Worm (Caenorhabditis elegans) whole organism, L1 larva: ENCODE results near the gene Y110A2AL.10.
A peak's percentile ranks its signal among the peaks of the same experiment; 100 is the strongest.

Experiments used
- Y116A8C.19 ChIP-seq: sonication (generic microtip); optimal IDR thresholded peaks from 2 replicates; lab custom pipeline; 2016; ENCODE audit warnings: missing compliant biosample characterization, missing genetic modification characterization, borderline replicate concordance
- alr-1 ChIP-seq: fragments of 200-800 bp; sonication (Bioruptor generic); optimal IDR thresholded peaks from 2 replicates; lab custom pipeline; 2018; ENCODE audit warnings: borderline replicate concordance, mild to moderate bottlenecking, missing genetic modification characterization, missing compliant biosample characterization
- blmp-1 ChIP-seq: fragments of 150-350 bp; optimal IDR thresholded peaks from 2 replicates; lab custom pipeline; 2014; ENCODE audit warnings: missing biosample characterization, missing genetic modification characterization
- ceh-82 ChIP-seq, 3 experiments: fragments of 150-350 bp in 1 of 3; sonication (generic microtip) in 2 of 3; optimal IDR thresholded peaks; 2 replicates each; lab custom pipeline; 2014 to 2017; ENCODE audit warnings: missing biosample characterization in 3 of 3, missing genetic modification characterization in 3 of 3
- ceh-88 ChIP-seq: fragments of 200-800 bp; sonication (Bioruptor generic); IDR thresholded peaks from 2 replicates; pipeline ENCODE4 v1.3.6; 2022; ENCODE audit warnings: missing genetic modification characterization, missing compliant biosample characterization
- ceh-90 ChIP-seq: sonication (generic microtip); optimal IDR thresholded peaks from 2 replicates; lab custom pipeline; 2016; ENCODE audit warnings: missing genetic modification characterization, missing compliant biosample characterization
- dpl-1 ChIP-seq, 3 experiments: fragments of 150-350 bp in 2 of 3; sonication (generic microtip) in 1 of 3; optimal IDR thresholded peaks; 2 replicates each; lab custom pipeline; 2014 to 2017; ENCODE audit warnings: missing biosample characterization in 3 of 3, missing genetic modification characterization in 3 of 3, missing genetic modification reagents in 3 of 3
- dsc-1 ChIP-seq: sonication (generic microtip); optimal IDR thresholded peaks from 2 replicates; lab custom pipeline; 2016; ENCODE audit warnings: mild to moderate bottlenecking, missing genetic modification characterization, missing compliant biosample characterization
- efl-1 ChIP-seq, 4 experiments: fragments of 150-350 bp; optimal IDR thresholded peaks in 3 of 4; peaks in 1 of 4; 1 replicate in 1 of 4; 2 replicates in 3 of 4; lab custom pipeline; 2014; ENCODE audit warnings: missing biosample characterization in 2 of 4, missing genetic modification characterization in 2 of 4, missing genetic modification reagents in 2 of 4
- egl-27 ChIP-seq, 2 experiments: fragments of 150-350 bp in 1 of 2; sonication (generic microtip); optimal IDR thresholded peaks; 3 replicates each; lab custom pipeline; 2017 to 2018; ENCODE audit warnings: missing biosample characterization in 2 of 2, missing genetic modification characterization in 2 of 2, missing genetic modification reagents in 2 of 2
- elt-2 ChIP-seq: sonication (generic microtip); optimal IDR thresholded peaks from 2 replicates; lab custom pipeline; 2016; ENCODE audit warnings: missing genetic modification characterization, mild to moderate bottlenecking, inconsistent platforms, missing compliant biosample characterization, missing genetic modification reagents
- elt-3 ChIP-seq, 6 experiments: fragments of 150-350 bp in 1 of 6; sonication (generic microtip); optimal IDR thresholded peaks; 2 replicates each; lab custom pipeline; 2017 to 2018; ENCODE audit warnings: missing biosample characterization in 6 of 6, missing genetic modification characterization in 6 of 6, inconsistent platforms in 1 of 6
- ets-5 ChIP-seq: fragments of 200-800 bp; sonication (Bioruptor generic); IDR thresholded peaks from 2 replicates; pipeline ENCODE4 v1.3.6; 2022; ENCODE audit warnings: missing genetic modification characterization, missing compliant biosample characterization
- fkh-10 ChIP-seq: sonication (generic microtip); optimal IDR thresholded peaks from 2 replicates; lab custom pipeline; 2017; ENCODE audit warnings: missing biosample characterization, missing genetic modification reagents, missing genetic modification characterization
- grh-1 ChIP-seq: fragments of 200-800 bp; sonication (Bioruptor generic); IDR thresholded peaks from 2 replicates; pipeline ENCODE4 v1.3.6; 2022; ENCODE audit warnings: missing genetic modification reagents, missing genetic modification characterization, missing compliant biosample characterization
- hpl-2 ChIP-seq: fragments of 150-350 bp; optimal IDR thresholded peaks from 2 replicates; lab custom pipeline; 2014; ENCODE audit warnings: missing biosample characterization, missing genetic modification reagents, missing genetic modification characterization
- isw-1 ChIP-seq: fragments of 200-800 bp; sonication (Bioruptor generic); IDR thresholded peaks from 2 replicates; pipeline ENCODE4 v1.3.6; 2022; ENCODE audit warnings: missing genetic modification characterization, missing compliant biosample characterization
- lin-14 ChIP-seq: fragments of 200-800 bp; sonication (Bioruptor generic); optimal IDR thresholded peaks from 2 replicates; lab custom pipeline; 2018; ENCODE audit warnings: mild to moderate bottlenecking, missing genetic modification characterization, moderate library complexity, missing compliant biosample characterization
- lin-15B ChIP-seq: fragments of 150-350 bp; sonication (generic microtip); optimal IDR thresholded peaks from 3 replicates; lab custom pipeline; 2014; ENCODE audit warnings: missing biosample characterization, missing genetic modification characterization
- lin-35 ChIP-seq, 2 experiments: fragments of 150-350 bp; optimal IDR thresholded peaks; 2 replicates each; lab custom pipeline; 2014; ENCODE audit warnings: missing biosample characterization in 2 of 2, missing genetic modification characterization in 2 of 2, missing genetic modification reagents in 2 of 2
- lsy-2 ChIP-seq, 2 experiments: fragments of 150-350 bp; optimal IDR thresholded peaks; 2 replicates each; lab custom pipeline; 2014; ENCODE audit warnings: missing biosample characterization in 2 of 2, missing genetic modification characterization in 2 of 2
- mef-2 ChIP-seq: fragments of 150-350 bp; optimal IDR thresholded peaks from 2 replicates; lab custom pipeline; 2014; ENCODE audit warnings: missing biosample characterization, missing genetic modification characterization
- mep-1 ChIP-seq: fragments of 150-350 bp; optimal IDR thresholded peaks from 2 replicates; lab custom pipeline; 2014; ENCODE audit warnings: missing biosample characterization, missing genetic modification characterization
- nhr-20 ChIP-seq: sonication (generic microtip); optimal IDR thresholded peaks from 2 replicates; lab custom pipeline; 2016; ENCODE audit warnings: mild to moderate bottlenecking, missing genetic modification characterization, missing compliant biosample characterization
- nhr-71 ChIP-seq: sonication (generic microtip); optimal IDR thresholded peaks from 2 replicates; lab custom pipeline; 2016; ENCODE audit warnings: mild to moderate bottlenecking, missing genetic modification characterization, moderate library complexity, missing compliant biosample characterization
- nhr-77 ChIP-seq: fragments of 150-350 bp; optimal IDR thresholded peaks from 2 replicates; lab custom pipeline; 2014; ENCODE audit warnings: missing biosample characterization, missing genetic modification characterization
- nhr-84 ChIP-seq: sonication (generic microtip); optimal IDR thresholded peaks from 2 replicates; lab custom pipeline; 2017; ENCODE audit warnings: missing biosample characterization, missing genetic modification characterization
- nhr-85 ChIP-seq: sonication (generic microtip); peaks from one replicate; lab custom pipeline; 2016; ENCODE audit warnings: missing genetic modification characterization, inconsistent platforms, missing compliant biosample characterization
- nhr-90 ChIP-seq: sonication (generic microtip); optimal IDR thresholded peaks from 2 replicates; lab custom pipeline; 2016; ENCODE audit warnings: mild to moderate bottlenecking, missing genetic modification characterization, missing compliant biosample characterization; ENCODE audit not compliant: poor library complexity
- pqm-1 ChIP-seq: sonication (generic microtip); optimal IDR thresholded peaks from 3 replicates; lab custom pipeline; 2017; ENCODE audit warnings: missing biosample characterization, missing genetic modification characterization
- rnt-1 ChIP-seq: sonication (generic microtip); optimal IDR thresholded peaks from 2 replicates; lab custom pipeline; 2016; ENCODE audit warnings: mild to moderate bottlenecking, missing genetic modification characterization, moderate library complexity, missing compliant biosample characterization
- snu-23 ChIP-seq: sonication (generic microtip); optimal IDR thresholded peaks from 2 replicates; lab custom pipeline; 2016; ENCODE audit warnings: missing genetic modification characterization, missing compliant biosample characterization
- sox-4 ChIP-seq: sonication (generic microtip); optimal IDR thresholded peaks from 2 replicates; lab custom pipeline; 2016; ENCODE audit warnings: missing genetic modification characterization, missing compliant biosample characterization
- swsn-7 ChIP-seq: sonication (generic microtip); optimal IDR thresholded peaks from 2 replicates; lab custom pipeline; 2016; ENCODE audit warnings: missing genetic modification characterization, missing compliant biosample characterization
- tbx-2 ChIP-seq: sonication (generic microtip); optimal IDR thresholded peaks from 2 replicates; lab custom pipeline; 2016; ENCODE audit warnings: missing genetic modification characterization, missing compliant biosample characterization
- tlp-1 ChIP-seq: fragments of 150-350 bp; optimal IDR thresholded peaks from 2 replicates; lab custom pipeline; 2014; ENCODE audit warnings: missing biosample characterization, missing genetic modification characterization
- unc-30 ChIP-seq: sonication (generic microtip); optimal IDR thresholded peaks from 2 replicates; lab custom pipeline; 2017; ENCODE audit warnings: missing biosample characterization, missing genetic modification characterization
- unc-62 ChIP-seq: fragments of 150-350 bp; optimal IDR thresholded peaks from 2 replicates; lab custom pipeline; 2014; ENCODE audit warnings: missing biosample characterization, missing genetic modification reagents, missing genetic modification characterization
- unc-86 ChIP-seq: sonication (generic microtip); optimal IDR thresholded peaks from 2 replicates; lab custom pipeline; 2016; ENCODE audit warnings: missing genetic modification characterization, missing compliant biosample characterization
- xbp-1 ChIP-seq: sonication (generic microtip); optimal IDR thresholded peaks from 2 replicates; lab custom pipeline; 2016; ENCODE audit warnings: missing genetic modification characterization, missing compliant biosample characterization
- zag-1 ChIP-seq: fragments of 150-350 bp; optimal IDR thresholded peaks from 2 replicates; lab custom pipeline; 2014; ENCODE audit warnings: missing biosample characterization, missing genetic modification characterization

Y110A2AL.10 gene

DNA sequence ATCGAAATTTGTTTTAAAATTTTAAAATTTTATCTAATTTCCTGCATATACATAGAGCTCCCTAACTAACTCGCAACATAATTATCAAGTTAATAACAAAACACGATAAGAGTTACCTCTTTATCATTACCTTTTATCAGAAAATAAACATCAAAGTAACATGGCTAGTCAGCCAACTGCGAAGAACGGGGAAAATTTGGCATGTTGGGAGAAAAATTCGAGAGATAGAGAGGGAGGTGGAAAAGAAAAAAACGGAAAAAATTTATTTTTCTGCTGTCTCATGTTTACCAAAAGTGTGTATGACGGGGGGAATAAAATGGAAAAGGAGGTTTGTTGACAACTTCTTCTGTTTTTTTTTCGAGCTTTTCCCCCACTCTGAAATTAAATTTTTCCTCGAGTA lies 37.6 kb downstream of the Y110A2AL.10 start (continued):
- TF ChIP-seq mef-2 (tag; lab: Kevin White, UChicago) (no peak), nhr-84 (no peak), sox-4 (tag; lab: Kevin White, UChicago) (no peak), xbp-1 (no peak), unc-86 (tag; lab: Kevin White, UChicago) (no peak), egl-27 (tag; optimal IDR thresholded peaks at IDR 0.05; lab: Kevin White, UChicago) (no peak), ceh-88 (GFP tag; lab: Robert Waterston, UW) (no peak), ceh-90 (tag; lab: Kevin White, UChicago) (no peak), nhr-20 (peak; percentile 20), dsc-1 (no peak), efl-1 (optimal IDR thresholded peaks at IDR 0.05; lab: Kevin White, UChicago) (no peak), efl-1 (GFP tag; optimal IDR thresholded peaks at IDR 0.05 in 1 of 2; lab: Kevin White, UChicago) (peak in 1 of 2 experiments; percentile 77), lin-14 (GFP tag; lab: Kevin White, UChicago) (no peak), fkh-10 (GFP tag; lab: Kevin White, UChicago) (no peak), unc-30 (tag; lab: Kevin White, UChicago) (no peak), elt-2 (peak; percentile 83)

DNA sequence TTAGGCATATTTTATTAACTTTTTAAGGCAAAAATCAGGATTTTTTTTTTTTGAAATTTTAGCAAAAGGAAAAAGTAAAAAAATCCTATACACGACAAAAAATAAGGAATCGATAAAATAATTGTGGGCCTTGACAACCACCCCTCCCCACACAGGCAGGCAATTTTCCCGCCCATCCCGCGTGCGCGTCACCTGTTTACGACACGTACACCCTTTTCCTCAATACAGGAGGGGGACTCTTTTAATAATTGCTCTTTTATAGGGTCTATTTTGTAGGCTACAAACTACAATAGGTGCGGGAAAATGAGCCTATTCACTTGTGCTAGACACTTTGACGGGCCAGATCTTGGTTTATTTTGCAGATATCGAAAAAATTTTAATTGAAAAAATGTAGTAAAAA lies 39.2 kb downstream of the Y110A2AL.10 start:
- TF ChIP-seq pqm-1 (tag; lab: Kevin White, UChicago), result no peak
- peak; percentile 13 for TF ChIP-seq rnt-1 (tag; lab: Kevin White, UChicago)
- no peak for TF ChIP-seq mep-1 (tag; lab: Kevin White, UChicago)
- peak; percentile 27 for TF ChIP-seq nhr-85 (tag; lab: Kevin White, UChicago)
- TF ChIP-seq lin-14 (GFP tag; lab: Kevin White, UChicago), result no peak
- no peak for TF ChIP-seq fkh-10 (GFP tag; lab: Kevin White, UChicago)

DNA sequence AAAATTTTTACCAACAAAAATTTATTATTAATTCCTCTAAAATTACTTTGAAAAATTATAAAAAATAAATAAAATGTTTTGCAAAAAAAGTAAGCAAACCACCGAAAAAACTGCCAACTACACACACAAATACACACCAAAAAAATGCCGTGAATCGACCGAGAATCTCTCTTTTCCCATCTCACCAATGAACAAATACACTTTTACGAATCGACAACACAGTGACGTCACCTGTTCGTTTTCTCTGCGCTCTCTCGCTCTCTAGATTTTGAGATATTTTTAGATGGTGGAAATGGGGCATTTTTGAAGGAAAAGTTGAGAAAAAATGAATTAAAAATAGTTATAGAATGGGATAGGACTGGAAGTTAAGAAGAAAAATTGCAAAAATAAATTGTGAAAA lies 39.6 kb downstream of the Y110A2AL.10 start:
- TF ChIP-seq lin-14 (GFP tag; lab: Kevin White, UChicago), result peak; percentile 77
- TF ChIP-seq dpl-1 (GFP tag; optimal IDR thresholded peaks at IDR 0.05; lab: Kevin White, UChicago), result peak in 2 of 3 experiments; percentile 10 to 15
- TF ChIP-seq mef-2 (tag; lab: Kevin White, UChicago), result peak; percentile 43
- TF ChIP-seq ets-5 (GFP tag; lab: Robert Waterston, UW), result no peak
- peak; percentile 52 for TF ChIP-seq nhr-71 (tag; lab: Kevin White, UChicago)
- no peak for TF ChIP-seq unc-62 (GFP tag; lab: Kevin White, UChicago)
- TF ChIP-seq hpl-2 (GFP tag; lab: Kevin White, UChicago), result no peak
- peak; percentile 7 for TF ChIP-seq xbp-1
- TF ChIP-seq Y116A8C.19 (tag; lab: Kevin White, UChicago), result no peak
- TF ChIP-seq ceh-82 (tag; optimal IDR thresholded peaks at IDR 0.05; lab: Kevin White, UChicago), result peak in 1 of 3 experiments; percentile 6
- peak in 1 of 6 experiments; percentile 38 for TF ChIP-seq elt-3 (tag; optimal IDR thresholded peaks at IDR 0.05; lab: Kevin White, UChicago)
- peak; percentile 6 for TF ChIP-seq nhr-90
- no peak for TF ChIP-seq lin-15B (tag; lab: Kevin White, UChicago)
- TF ChIP-seq blmp-1 (tag; lab: Kevin White, UChicago), result peak; percentile 52
- peak; percentile 33 for TF ChIP-seq snu-23 (GFP tag; lab: Kevin White, UChicago)
- TF ChIP-seq mep-1 (tag; lab: Kevin White, UChicago), result peak; percentile 48
- TF ChIP-seq swsn-7 (tag; lab: Kevin White, UChicago), result peak; percentile 10
- TF ChIP-seq tlp-1, result no peak
- TF ChIP-seq lin-35 (GFP tag; optimal IDR thresholded peaks at IDR 0.05; lab: Kevin White, UChicago), result peak in 1 of 2 experiments; percentile 37
- TF ChIP-seq rnt-1 (tag; lab: Kevin White, UChicago), result peak; percentile 41
- no peak for TF ChIP-seq isw-1 (GFP tag; lab: Robert Waterston, UW)
- no peak for TF ChIP-seq grh-1 (GFP tag; lab: Robert Waterston, UW)
- TF ChIP-seq nhr-20, result peak; percentile 44
- TF ChIP-seq efl-1 (optimal IDR thresholded peaks at IDR 0.05; lab: Kevin White, UChicago), result peak; percentile 13 to 36
- no peak for TF ChIP-seq efl-1 (GFP tag; optimal IDR thresholded peaks at IDR 0.05 in 1 of 2; lab: Kevin White, UChicago)
- peak; percentile 40 to 54 for TF ChIP-seq lsy-2 (tag; optimal IDR thresholded peaks at IDR 0.05; lab: Kevin White, UChicago)
- TF ChIP-seq nhr-85 (tag; lab: Kevin White, UChicago), result peak; percentile 61
- TF ChIP-seq tbx-2 (tag; lab: Kevin White, UChicago), result peak; percentile 28
- TF ChIP-seq pqm-1 (tag; lab: Kevin White, UChicago), result no peak
- no peak for TF ChIP-seq zag-1 (tag; lab: Kevin White, UChicago)
- no peak for TF ChIP-seq alr-1 (tag; lab: Kevin White, UChicago)
- no peak for TF ChIP-seq dsc-1
- peak; percentile 9 for TF ChIP-seq nhr-77 (tag; lab: Kevin White, UChicago)
- TF ChIP-seq, all 84 proteins: peak for 20
